Worm (Caenorhabditis elegans) whole organism, L3 larva: ENCODE data around the gene fkb-3.

ENCODE experiments used
- R02D3.7 ChIP-seq: fragments of 150-350 bp; optimal IDR thresholded peaks from 2 replicates; lab custom pipeline; 2014; ENCODE audit warnings: missing biosample characterization, missing genetic modification characterization
- ZK546.5 ChIP-seq: sonication (generic microtip); optimal IDR thresholded peaks from 2 replicates; lab custom pipeline; 2017; ENCODE audit warnings: missing biosample characterization, missing genetic modification characterization
- aly-2 ChIP-seq: fragments of 150-350 bp; optimal IDR thresholded peaks from 2 replicates; lab custom pipeline; 2014; ENCODE audit warnings: missing biosample characterization, missing genetic modification characterization
- ama-1 ChIP-seq: fragments of 150-350 bp; optimal IDR thresholded peaks from 2 replicates; lab custom pipeline; 2018
- ceh-16 ChIP-seq: sonication (generic microtip); optimal IDR thresholded peaks from 2 replicates; lab custom pipeline; 2017; ENCODE audit warnings: missing biosample characterization, missing genetic modification characterization
- ceh-28 ChIP-seq: fragments of 150-350 bp; optimal IDR thresholded peaks from 2 replicates; lab custom pipeline; 2014; ENCODE audit warnings: missing biosample characterization, missing genetic modification reagents, missing genetic modification characterization
- ceh-82 ChIP-seq: fragments of 150-350 bp; optimal IDR thresholded peaks from 2 replicates; lab custom pipeline; 2014; ENCODE audit warnings: missing biosample characterization, missing genetic modification characterization
- ceh-9 ChIP-seq: sonication (generic microtip); optimal IDR thresholded peaks from 2 replicates; lab custom pipeline; 2018; ENCODE audit warnings: missing biosample characterization, missing genetic modification characterization
- daf-12 ChIP-seq: fragments of 150-350 bp; optimal IDR thresholded peaks from 2 replicates; lab custom pipeline; 2014; ENCODE audit warnings: missing biosample characterization, missing genetic modification reagents, missing genetic modification characterization
- egl-27 ChIP-seq: sonication (generic microtip); optimal IDR thresholded peaks from 4 replicates; lab custom pipeline; 2017; ENCODE audit warnings: missing biosample characterization, missing genetic modification reagents, missing genetic modification characterization
- egl-5 ChIP-seq: fragments of 150-350 bp; optimal IDR thresholded peaks from 2 replicates; lab custom pipeline; 2017; ENCODE audit warnings: missing biosample characterization, missing genetic modification reagents, missing genetic modification characterization, inconsistent platforms
- elt-1 ChIP-seq: fragments of 150-350 bp; optimal IDR thresholded peaks from 2 replicates; lab custom pipeline; 2014; ENCODE audit warnings: missing biosample characterization, missing genetic modification characterization
- elt-2 ChIP-seq: sonication (generic microtip); optimal IDR thresholded peaks from 2 replicates; lab custom pipeline; 2016; ENCODE audit warnings: missing genetic modification reagents, mild to moderate bottlenecking, missing genetic modification characterization, missing compliant biosample characterization
- elt-3 ChIP-seq, 3 experiments: fragments of 150-350 bp in 1 of 3; sonication (generic microtip) in 2 of 3; optimal IDR thresholded peaks; 2 replicates in 2 of 3; 4 replicates in 1 of 3; lab custom pipeline; 2014 to 2017; ENCODE audit warnings: missing biosample characterization in 3 of 3, missing genetic modification characterization in 3 of 3
- eor-1 ChIP-seq, 2 experiments: fragments of 150-350 bp; optimal IDR thresholded peaks; 2 replicates each; lab custom pipeline; 2014 to 2018; ENCODE audit warnings: missing biosample characterization in 2 of 2, missing genetic modification characterization in 2 of 2
- fkh-10 ChIP-seq: sonication (generic microtip); optimal IDR thresholded peaks from 2 replicates; lab custom pipeline; 2017; ENCODE audit warnings: missing biosample characterization, missing genetic modification reagents, missing genetic modification characterization
- fkh-2 ChIP-seq: fragments of 150-350 bp; optimal IDR thresholded peaks from 2 replicates; lab custom pipeline; 2014; ENCODE audit warnings: missing biosample characterization, missing genetic modification reagents, missing genetic modification characterization
- fos-1 ChIP-seq: fragments of 150-350 bp; optimal IDR thresholded peaks from 2 replicates; lab custom pipeline; 2014; ENCODE audit warnings: missing biosample characterization, missing genetic modification characterization
- hmg-11 ChIP-seq: sonication (generic microtip); optimal IDR thresholded peaks from 2 replicates; lab custom pipeline; 2016; ENCODE audit warnings: missing genetic modification characterization, missing compliant biosample characterization
- jun-1 ChIP-seq: fragments of 150-350 bp; optimal IDR thresholded peaks from 2 replicates; lab custom pipeline; 2014; ENCODE audit warnings: missing biosample characterization, missing genetic modification reagents, missing genetic modification characterization
- lin-15B ChIP-seq: fragments of 150-350 bp; optimal IDR thresholded peaks from 2 replicates; lab custom pipeline; 2014; ENCODE audit warnings: missing biosample characterization, missing genetic modification characterization
- lin-39 ChIP-seq: fragments of 150-350 bp; optimal IDR thresholded peaks from 2 replicates; lab custom pipeline; 2018; ENCODE audit warnings: missing biosample characterization, missing genetic modification reagents, missing genetic modification characterization
- lsy-12 ChIP-seq: sonication (generic microtip); optimal IDR thresholded peaks from 2 replicates; lab custom pipeline; 2016; ENCODE audit warnings: mild to moderate bottlenecking, missing genetic modification characterization, missing compliant biosample characterization
- mdl-1 ChIP-seq: fragments of 150-350 bp; optimal IDR thresholded peaks from 2 replicates; lab custom pipeline; 2014; ENCODE audit warnings: missing biosample characterization, missing genetic modification characterization
- mml-1 ChIP-seq: fragments of 150-350 bp; sonication (generic microtip); optimal IDR thresholded peaks from 3 replicates; lab custom pipeline; 2014; ENCODE audit warnings: missing biosample characterization, missing genetic modification characterization
- nfya-1 ChIP-seq: sonication (generic microtip); optimal IDR thresholded peaks from 2 replicates; lab custom pipeline; 2017; ENCODE audit warnings: missing genetic modification characterization, mild to moderate bottlenecking, missing compliant biosample characterization, antibody characterized with exemption, moderate library complexity; ENCODE audit not compliant: insufficient read depth
- nhr-11 ChIP-seq: fragments of 150-350 bp; optimal IDR thresholded peaks from 2 replicates; lab custom pipeline; 2014; ENCODE audit warnings: missing biosample characterization, missing genetic modification characterization
- nhr-12 ChIP-seq: fragments of 150-350 bp; optimal IDR thresholded peaks from 2 replicates; lab custom pipeline; 2014; ENCODE audit warnings: missing biosample characterization, missing genetic modification characterization
- nhr-23 ChIP-seq: fragments of 150-350 bp; optimal IDR thresholded peaks from 2 replicates; lab custom pipeline; 2014; ENCODE audit warnings: missing biosample characterization, missing genetic modification reagents, missing genetic modification characterization
- nhr-237 ChIP-seq: fragments of 150-350 bp; optimal IDR thresholded peaks from 2 replicates; lab custom pipeline; 2014; ENCODE audit warnings: missing biosample characterization, missing genetic modification characterization
- nhr-25 ChIP-seq: sonication (generic microtip); optimal IDR thresholded peaks from 2 replicates; lab custom pipeline; 2017; ENCODE audit warnings: missing biosample characterization, missing genetic modification characterization
- nhr-28 ChIP-seq: fragments of 150-350 bp; optimal IDR thresholded peaks from 2 replicates; lab custom pipeline; 2014; ENCODE audit warnings: missing biosample characterization, missing genetic modification characterization
- nhr-43 ChIP-seq: sonication (generic microtip); optimal IDR thresholded peaks from 2 replicates; lab custom pipeline; 2016; ENCODE audit warnings: mild to moderate bottlenecking, missing genetic modification characterization, missing compliant biosample characterization; ENCODE audit not compliant: poor library complexity, severe bottlenecking
- nhr-67 ChIP-seq: fragments of 150-350 bp; optimal IDR thresholded peaks from 2 replicates; lab custom pipeline; 2014; ENCODE audit warnings: missing biosample characterization, missing genetic modification characterization
- nhr-76 ChIP-seq: fragments of 150-350 bp; sonication (generic microtip); optimal IDR thresholded peaks from 5 replicates; lab custom pipeline; 2014; ENCODE audit warnings: missing biosample characterization, missing genetic modification characterization
- nhr-77 ChIP-seq: fragments of 150-350 bp; optimal IDR thresholded peaks from 2 replicates; lab custom pipeline; 2014; ENCODE audit warnings: missing biosample characterization, missing genetic modification characterization
- pha-4 ChIP-seq: fragments of 150-350 bp; optimal IDR thresholded peaks from 2 replicates; lab custom pipeline; 2014; ENCODE audit warnings: missing biosample characterization, missing genetic modification reagents, missing genetic modification characterization
- pqm-1 ChIP-seq: fragments of 150-350 bp; optimal IDR thresholded peaks from 2 replicates; lab custom pipeline; 2017; ENCODE audit warnings: missing biosample characterization, missing genetic modification characterization, inconsistent platforms
- sea-2 ChIP-seq: fragments of 150-350 bp; sonication (generic microtip); optimal IDR thresholded peaks from 4 replicates; lab custom pipeline; 2014; ENCODE audit warnings: missing biosample characterization, missing genetic modification reagents, missing genetic modification characterization
- skn-1 ChIP-seq: fragments of 150-350 bp; optimal IDR thresholded peaks from 2 replicates; lab custom pipeline; 2014; ENCODE audit warnings: missing biosample characterization, missing genetic modification characterization
- snpc-4 ChIP-seq: fragments of 150-350 bp; optimal IDR thresholded peaks from 2 replicates; lab custom pipeline; 2014; ENCODE audit warnings: missing biosample characterization, missing genetic modification characterization
- tbx-2 ChIP-seq: sonication (generic microtip); optimal IDR thresholded peaks from 2 replicates; lab custom pipeline; 2016; ENCODE audit warnings: mild to moderate bottlenecking, missing genetic modification characterization, missing compliant biosample characterization
- unc-39 ChIP-seq: sonication (generic microtip); optimal IDR thresholded peaks from 4 replicates; lab custom pipeline; 2017; ENCODE audit warnings: missing biosample characterization, missing genetic modification characterization
- unc-62 ChIP-seq: fragments of 150-350 bp; sonication (generic microtip); optimal IDR thresholded peaks from 4 replicates; lab custom pipeline; 2014; ENCODE audit warnings: missing biosample characterization, missing genetic modification reagents, missing genetic modification characterization
- zag-1 ChIP-seq: fragments of 150-350 bp; optimal IDR thresholded peaks from 2 replicates; lab custom pipeline; 2014; ENCODE audit warnings: missing biosample characterization, missing genetic modification characterization
- ztf-11 ChIP-seq: fragments of 150-350 bp; optimal IDR thresholded peaks from 2 replicates; lab custom pipeline; 2014; ENCODE audit warnings: missing biosample characterization, missing genetic modification characterization
- ztf-4 ChIP-seq: fragments of 150-350 bp; optimal IDR thresholded peaks from 2 replicates; lab custom pipeline; 2014; ENCODE audit warnings: missing biosample characterization, missing genetic modification characterization

Gene fkb-3

ce11 chrV:7196498-7196966 is 28.5 kb upstream of the fkb-3 start, which contains the start of gene F09G2.2 (continued):
- peak; percentile 97 for TF ChIP-seq lin-39 (tag; lab: Kevin White, UChicago)
- no peak for TF ChIP-seq nhr-76
- TF ChIP-seq fkh-2 (tag; lab: Kevin White, UChicago): no peak
- no peak for TF ChIP-seq eor-1 (tag; optimal IDR thresholded peaks at IDR 0.05; lab: Kevin White, UChicago)
- no peak for TF ChIP-seq ceh-16 (tag; lab: Kevin White, UChicago)
- TF ChIP-seq ceh-82 (tag; lab: Kevin White, UChicago): peak; percentile 2
- peak; percentile 96 for TF ChIP-seq nhr-25
- TF ChIP-seq nhr-12 (tag; lab: Kevin White, UChicago): no peak
- TF ChIP-seq hmg-11 (tag; lab: Kevin White, UChicago): peak; percentile 82
- peak; percentile 95 for TF ChIP-seq nfya-1 (tag; lab: Kevin White, UChicago)
- TF ChIP-seq unc-62 (GFP tag; lab: Kevin White, UChicago): no peak
- TF ChIP-seq ceh-28 (tag; lab: Kevin White, UChicago): peak; percentile 64

- TF ChIP-seq lin-15B (tag; lab: Kevin White, UChicago) (no peak), unc-39 (tag; lab: Kevin White, UChicago) (no peak), hmg-11 (tag; lab: Kevin White, UChicago) (no peak)
- TF ChIP-seq, all 47 proteins: peak for 0
Observed at ce11 chrV:7197036-7197435, 28.0 kb upstream of the fkb-3 start.

ce11 chrV:7198403-7198802 is 26.6 kb upstream of the fkb-3 start:
- no peak for TF ChIP-seq mml-1
- no peak for TF ChIP-seq nhr-237 (tag; lab: Kevin White, UChicago)
- peak; percentile 18 for TF ChIP-seq skn-1 (tag; lab: Kevin White, UChicago)
- TF ChIP-seq jun-1 (tag; lab: Kevin White, UChicago): peak; percentile 24
- TF ChIP-seq ZK546.5 (tag; lab: Kevin White, UChicago): no peak
- peak; percentile 52 for TF ChIP-seq pha-4
- TF ChIP-seq fos-1 (tag; lab: Kevin White, UChicago): no peak
- TF ChIP-seq nhr-77: no peak
- TF ChIP-seq ztf-4 (tag; lab: Kevin White, UChicago): no peak
- TF ChIP-seq egl-5 (tag; lab: Kevin White, UChicago): no peak
- no peak for TF ChIP-seq lin-15B (tag; lab: Kevin White, UChicago)
- TF ChIP-seq nhr-76: no peak
- no peak for TF ChIP-seq fkh-2 (tag; lab: Kevin White, UChicago)
- no peak for TF ChIP-seq eor-1 (tag; optimal IDR thresholded peaks at IDR 0.05; lab: Kevin White, UChicago)
- TF ChIP-seq nfya-1 (tag; lab: Kevin White, UChicago): no peak
- no peak for TF ChIP-seq egl-27 (tag; lab: Kevin White, UChicago)
- peak; percentile 91 for TF ChIP-seq ama-1 (lab: Kevin White, UChicago)
- peak; percentile 5 for TF ChIP-seq nhr-23 (tag; lab: Kevin White, UChicago)
- TF ChIP-seq elt-1 (tag; lab: Kevin White, UChicago): no peak
- no peak for TF ChIP-seq snpc-4 (tag; lab: Kevin White, UChicago)
- TF ChIP-seq ceh-28 (tag; lab: Kevin White, UChicago): no peak
- TF ChIP-seq nhr-43 (tag; lab: Kevin White, UChicago): peak; percentile 19
- TF ChIP-seq nhr-28 (tag; lab: Kevin White, UChicago): no peak
- peak; percentile 85 for TF ChIP-seq elt-2 (tag; lab: Kevin White, UChicago)
- no peak for TF ChIP-seq ceh-82 (tag; lab: Kevin White, UChicago)
- no peak for TF ChIP-seq nhr-25
- no peak for TF ChIP-seq ztf-11
- TF ChIP-seq elt-3 (tag; optimal IDR thresholded peaks at IDR 0.05; lab: Kevin White, UChicago): no peak
- TF ChIP-seq unc-39 (tag; lab: Kevin White, UChicago): no peak
- no peak for TF ChIP-seq lsy-12 (tag; lab: Kevin White, UChicago)
- peak; percentile 58 for TF ChIP-seq pqm-1 (tag; lab: Kevin White, UChicago)
- no peak for TF ChIP-seq ceh-16 (tag; lab: Kevin White, UChicago)
- TF ChIP-seq nhr-67 (tag; lab: Kevin White, UChicago): no peak
- TF ChIP-seq lin-39 (tag; lab: Kevin White, UChicago): no peak
- TF ChIP-seq aly-2 (tag; lab: Kevin White, UChicago): peak; percentile 4
- TF ChIP-seq sea-2 (GFP tag; lab: Kevin White, UChicago): no peak
- no peak for TF ChIP-seq unc-62 (GFP tag; lab: Kevin White, UChicago)
- TF ChIP-seq mdl-1 (tag; lab: Kevin White, UChicago): no peak
- TF ChIP-seq ceh-9 (tag; lab: Kevin White, UChicago): no peak
- TF ChIP-seq fkh-10 (GFP tag; lab: Kevin White, UChicago): no peak
- no peak for TF ChIP-seq nhr-12 (tag; lab: Kevin White, UChicago)
- TF ChIP-seq hmg-11 (tag; lab: Kevin White, UChicago): no peak
- no peak for TF ChIP-seq daf-12 (tag; lab: Kevin White, UChicago)
- TF ChIP-seq tbx-2 (tag; lab: Kevin White, UChicago): no peak
- no peak for TF ChIP-seq R02D3.7
- TF ChIP-seq zag-1 (tag; lab: Kevin White, UChicago): no peak
- no peak for TF ChIP-seq nhr-11 (tag; lab: Kevin White, UChicago)
